Worm (Caenorhabditis elegans): ENCODE data around the gene T25D1.1.

T25D1.1 gene

ce11 chrX:16487068-16487658 lies 32.5 kb upstream of the T25D1.1 start, which contains the start of gene cah-3:
Gene cah-3, plus strand, starts transcription at chrX:16487481.
- TF ChIP-seq snpc-1.1 (tag; optimal IDR thresholded peaks at IDR 0.05; ENCODE audit: insufficient read depth) (no peak), lir-1 (GFP tag; conservative IDR thresholded peaks at IDR 0.05) (no peak), mes-4 (tag; optimal IDR thresholded peaks at IDR 0.05) (no peak), ZK185.1 (tag; optimal IDR thresholded peaks at IDR 0.05; ENCODE audit: poor library complexity, severe bottlenecking) (no peak), T07F8.4 (tag; optimal IDR thresholded peaks at IDR 0.05) (no peak), K11D2.4 (GFP tag; IDR thresholded peaks at IDR 0.05) (no peak), nhr-80 (tag; optimal IDR thresholded peaks at IDR 0.05) (peak; percentile 88)

ce11 chrX:16490753-16491152 lies 28.9 kb upstream of the T25D1.1 start:
- no peak for TF ChIP-seq F22D6.2 (tag; optimal IDR thresholded peaks at IDR 0.05)
- TF ChIP-seq dpl-1 (GFP tag; optimal IDR thresholded peaks at IDR 0.05) = no peak
- no peak for TF ChIP-seq B0336.3 (GFP tag; IDR thresholded peaks at IDR 0.05)
- no peak for TF ChIP-seq cebp-1 (GFP tag; IDR thresholded peaks at IDR 0.05)
- TF ChIP-seq cebp-1 (tag; optimal IDR thresholded peaks at IDR 0.05) = no peak
- TF ChIP-seq pbrm-1 (GFP tag; IDR thresholded peaks at IDR 0.05) = no peak
- TF ChIP-seq Y53G8AR.9 (GFP tag; conservative IDR thresholded peaks at IDR 0.05) = no peak
- TF ChIP-seq unc-130 (GFP tag; optimal IDR thresholded peaks at IDR 0.05) = no peak
- TF ChIP-seq aptf-3 (GFP tag; IDR thresholded peaks at IDR 0.05) = no peak
- TF ChIP-seq F57C9.4 (tag; optimal IDR thresholded peaks at IDR 0.05) = no peak
- TF ChIP-seq snpc-3.4 (tag; optimal IDR thresholded peaks at IDR 0.05) = no peak
- no peak for TF ChIP-seq ztf-3 (GFP tag; optimal IDR thresholded peaks at IDR 0.05)
- TF ChIP-seq B0035.1 (tag; optimal IDR thresholded peaks at IDR 0.05) = no peak
- no peak for TF ChIP-seq nhr-27 (tag; optimal IDR thresholded peaks at IDR 0.05)
- no peak for TF ChIP-seq nfya-1 (tag; optimal IDR thresholded peaks at IDR 0.05; ENCODE audit: borderline replicate concordance, insufficient read depth)
- no peak for TF ChIP-seq Y95B8A.8 (GFP tag; IDR thresholded peaks at IDR 0.05)
- no peak for TF ChIP-seq zfh-2 (GFP tag; conservative IDR thresholded peaks at IDR 0.05)

DNA sequence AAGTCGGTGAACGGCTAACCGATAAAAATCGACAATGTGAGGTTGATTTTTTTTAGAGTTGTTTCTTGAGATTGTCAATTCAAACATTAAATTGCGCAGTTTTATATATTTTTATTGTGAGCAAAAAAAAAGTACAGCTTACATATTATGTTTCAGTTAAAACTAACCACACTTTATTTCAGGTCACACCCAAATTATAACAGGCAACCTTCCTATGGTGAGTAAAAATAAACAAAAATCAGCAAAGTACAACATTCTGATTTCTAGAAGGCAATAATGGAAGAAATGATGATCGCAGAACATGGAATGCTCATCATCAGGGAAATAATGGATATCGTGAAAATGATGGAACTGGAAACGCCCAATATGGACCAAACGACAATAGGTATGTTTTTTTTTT lies 25.0 kb upstream of the T25D1.1 start, which contains the start of gene K05G3.2:
TSS of gene K05G3.2 (plus strand) at position 301 of the 400 bp plus-strand sequence.
- TF ChIP-seq chd-7 (tag; optimal IDR thresholded peaks at IDR 0.05) = no peak
- TF ChIP-seq Y95B8A.8 (GFP tag; IDR thresholded peaks at IDR 0.05) = no peak
- TF ChIP-seq egl-18 (GFP tag; IDR thresholded peaks at IDR 0.05) = no peak
- TF ChIP-seq lin-26 (GFP tag; IDR thresholded peaks at IDR 0.05) = no peak

DNA sequence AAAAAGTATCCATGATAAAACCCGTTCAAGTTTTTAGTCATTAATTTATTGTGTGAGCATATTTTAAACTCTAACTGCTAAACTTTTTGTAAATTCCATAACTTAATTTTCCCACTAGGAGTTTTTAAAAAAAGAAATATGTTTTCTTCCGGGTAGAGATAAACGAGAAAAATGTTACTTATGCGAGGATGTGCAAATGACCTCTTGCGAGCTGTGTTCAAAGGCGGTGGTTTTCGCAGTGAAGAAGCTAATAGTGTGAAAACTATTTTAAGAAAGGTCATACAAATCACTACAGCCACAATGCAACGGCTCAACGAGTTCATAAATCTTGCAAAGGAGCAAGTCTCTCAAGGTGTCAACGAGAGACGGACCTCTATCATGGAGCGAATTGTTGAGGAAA lies 18.6 kb upstream of the T25D1.1 start, which contains the start of gene K05G3.1:
TSS of gene K05G3.1 (plus strand) at position 301 of the 400 bp plus-strand sequence.
- no peak for TF ChIP-seq ceh-58 (GFP tag; IDR thresholded peaks at IDR 0.05)
- TF ChIP-seq lir-1 (GFP tag; conservative IDR thresholded peaks at IDR 0.05) = no peak
- TF ChIP-seq ekl-4 (GFP tag; IDR thresholded peaks at IDR 0.05) = no peak
- TF ChIP-seq ztf-3 (GFP tag; optimal IDR thresholded peaks at IDR 0.05) = no peak
- TF ChIP-seq pha-4 (tag; optimal IDR thresholded peaks at IDR 0.05) = no peak
- no peak for TF ChIP-seq F57A8.1 (GFP tag; optimal IDR thresholded peaks at IDR 0.05)
- TF ChIP-seq T26A5.8 (tag; optimal IDR thresholded peaks at IDR 0.05) = no peak

DNA sequence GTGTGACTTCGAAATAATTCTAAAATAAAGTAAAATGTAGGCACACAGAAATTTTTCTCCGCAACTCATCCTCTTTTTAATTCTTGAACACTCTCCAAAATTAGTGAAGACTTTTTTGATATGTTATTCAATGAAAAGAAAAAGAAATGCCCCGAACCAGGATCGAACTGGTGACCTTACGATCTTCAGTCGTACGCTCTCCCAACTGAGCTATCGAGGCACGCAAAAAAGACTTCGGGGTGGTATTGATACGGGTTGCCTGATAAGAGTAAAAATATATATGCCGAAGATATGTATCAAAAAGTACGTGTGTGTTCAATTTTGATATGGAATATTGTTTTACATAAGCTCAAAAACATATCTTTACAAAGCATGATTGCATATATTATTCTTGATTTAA lies 16.6 kb upstream of the T25D1.1 start:
- TF ChIP-seq snpc-1.3 (tag; optimal IDR thresholded peaks at IDR 0.05; ENCODE audit: insufficient read depth) (no peak), tbp1 (GFP tag; optimal IDR thresholded peaks at IDR 0.05) (peak; percentile 92), mes-4 (tag; optimal IDR thresholded peaks at IDR 0.05) (peak; percentile 6), D2030.7 (GFP tag; IDR thresholded peaks at IDR 0.05) (peak; percentile 71), ztf-22 (GFP tag; optimal IDR thresholded peaks at IDR 0.05) (no peak), dpl-1 (GFP tag; optimal IDR thresholded peaks at IDR 0.05) (peak; percentile 5), bed-1 (GFP tag; IDR thresholded peaks at IDR 0.05) (no peak), egl-44 (GFP tag; IDR thresholded peaks at IDR 0.05) (no peak), tbx-9 (tag; optimal IDR thresholded peaks at IDR 0.05; ENCODE audit: borderline replicate concordance) (no peak), B0019.2 (GFP tag; conservative IDR thresholded peaks at IDR 0.05) (no peak), repo-1 (tag; optimal IDR thresholded peaks at IDR 0.05) (no peak), hmg-1.2 (GFP tag; IDR thresholded peaks at IDR 0.05) (peak; percentile 55), snpc-1.1 (tag; optimal IDR thresholded peaks at IDR 0.05; ENCODE audit: insufficient read depth) (peak; percentile 33)

All from whole organism, young adult.